Fruit fly (Drosophila melanogaster): ENCODE results near the gene Cox10.

Cox10 gene

DNA sequence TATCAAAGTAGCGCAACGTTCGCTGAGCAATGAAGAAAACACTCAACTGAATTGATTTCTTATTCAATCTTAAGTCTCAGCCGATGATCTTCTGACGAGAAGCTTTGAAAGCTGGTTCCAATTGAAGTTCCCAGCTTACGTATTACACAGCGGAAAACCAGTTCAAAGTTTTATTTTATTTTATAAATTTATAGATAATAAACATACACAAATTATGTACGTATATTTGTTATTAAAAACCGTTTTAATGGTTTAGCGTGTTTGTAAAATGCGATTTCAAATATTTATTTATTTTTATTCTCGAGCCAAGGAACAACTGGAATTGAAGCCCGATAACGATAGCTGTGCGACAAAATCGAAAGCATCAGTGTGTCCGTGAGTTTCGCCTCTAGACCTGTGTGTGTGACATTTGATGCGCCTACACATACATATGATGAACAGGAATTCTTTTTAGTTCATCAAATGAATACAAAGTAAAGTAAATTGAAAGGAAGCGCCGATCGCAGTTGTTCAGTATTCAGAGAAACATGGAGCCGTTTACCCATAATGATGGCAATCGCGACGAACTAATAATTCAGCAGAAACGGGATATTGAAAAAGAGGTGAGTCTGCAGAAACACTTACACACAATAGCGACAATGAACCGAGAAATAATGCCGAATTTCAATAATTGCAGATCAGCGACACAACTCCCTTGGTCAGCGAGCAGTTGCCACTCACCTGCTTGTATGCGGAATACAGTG lies 24.6 kb upstream of the Cox10 start, which contains the start of the genes CG5390 and CG4968 (continued):
- TF ChIP-seq topi (GFP tag; optimal IDR thresholded peaks at IDR 0.05), result peak; percentile 66
- peak in 1 of 2 experiments; percentile 77 for TF ChIP-seq ss (GFP tag; optimal IDR thresholded peaks at IDR 0.05)
- no peak for TF ChIP-seq pdm3 (GFP tag; optimal IDR thresholded peaks at IDR 0.05)
- TF ChIP-seq CG15336 (GFP tag; IDR thresholded peaks at IDR 0.05), result peak; percentile 87
- TF ChIP-seq CG6808 (GFP tag; optimal IDR thresholded peaks at IDR 0.05), result peak; percentile 65
- no peak for TF ChIP-seq fd85E (GFP tag; optimal IDR thresholded peaks at IDR 0.05)
- peak; percentile 89 for TF ChIP-seq Eip93F (GFP tag; optimal IDR thresholded peaks at IDR 0.05)
- TF ChIP-seq CG4318 (GFP tag; optimal IDR thresholded peaks at IDR 0.05), result no peak
- peak; percentile 7 to 53 for TF ChIP-seq salr (GFP tag; optimal IDR thresholded peaks at IDR 0.05)
- TF ChIP-seq CG8319 (GFP tag; optimal IDR thresholded peaks at IDR 0.05), result no peak
- peak; percentile 36 for TF ChIP-seq CG11762 (GFP tag; optimal IDR thresholded peaks at IDR 0.05; ENCODE audit: insufficient read depth)
- no peak for TF ChIP-seq fd59A (GFP tag; optimal IDR thresholded peaks at IDR 0.05)
- peak; percentile 94 for TF ChIP-seq dsx (GFP tag; optimal IDR thresholded peaks at IDR 0.05; ENCODE audit: poor library complexity, severe bottlenecking)
- TF ChIP-seq CG1621 (tag; optimal IDR thresholded peaks at IDR 0.05), result no peak
- TF ChIP-seq Eip78C (GFP tag), result peak; percentile 90
- peak; percentile 79; the same call in 2 of the 3 replicates for TF ChIP-seq CG6163 (GFP tag; IDR thresholded peaks at IDR 0.05)
- peak; percentile 78 for TF ChIP-seq achi (GFP tag; optimal IDR thresholded peaks at IDR 0.05)
- TF ChIP-seq Lpt (GFP tag; optimal IDR thresholded peaks at IDR 0.05), result peak; percentile 59
- TF ChIP-seq CG6276 (GFP tag; optimal IDR thresholded peaks at IDR 0.05), result no peak
- no peak for TF ChIP-seq CG7368 (GFP tag; optimal IDR thresholded peaks at IDR 0.05)
- TF ChIP-seq Sox15 (GFP tag; optimal IDR thresholded peaks at IDR 0.05), result peak; percentile 16
- TF ChIP-seq net (GFP tag; optimal IDR thresholded peaks at IDR 0.05), result no peak
- peak; percentile 77 for TF ChIP-seq OdsH (GFP tag; optimal IDR thresholded peaks at IDR 0.05)
- peak; percentile 75 for TF ChIP-seq Sox102F (GFP tag; optimal IDR thresholded peaks at IDR 0.05)
- no peak; the same call in 2 of the 3 replicates for TF ChIP-seq eg (GFP tag; IDR thresholded peaks at IDR 0.05)
- TF ChIP-seq CG8632 (GFP tag; optimal IDR thresholded peaks at IDR 0.05), result no peak
- peak; percentile 74 for TF ChIP-seq acj6 (GFP tag; optimal IDR thresholded peaks at IDR 0.05)
- TF ChIP-seq Hr38 (GFP tag; optimal IDR thresholded peaks at IDR 0.05), result no peak
- peak; percentile 22 for TF ChIP-seq Ets21C (GFP tag; optimal IDR thresholded peaks at IDR 0.05)
- TF ChIP-seq CG32006 (GFP tag; optimal IDR thresholded peaks at IDR 0.05), result no peak
- TF ChIP-seq CG9139 (GFP tag; optimal IDR thresholded peaks at IDR 0.05), result peak; percentile 26
- TF ChIP-seq CG11902 (GFP tag; optimal IDR thresholded peaks at IDR 0.05), result peak; percentile 31
- TF ChIP-seq Smox (GFP tag; optimal IDR thresholded peaks at IDR 0.05), result no peak
- peak; percentile 74 for TF ChIP-seq CG6792 (GFP tag; optimal IDR thresholded peaks at IDR 0.05)
- TF ChIP-seq CG3919 (GFP tag; optimal IDR thresholded peaks at IDR 0.05), result no peak
- peak; percentile 63 for TF ChIP-seq Gug (GFP tag; IDR thresholded peaks at IDR 0.05)

DNA sequence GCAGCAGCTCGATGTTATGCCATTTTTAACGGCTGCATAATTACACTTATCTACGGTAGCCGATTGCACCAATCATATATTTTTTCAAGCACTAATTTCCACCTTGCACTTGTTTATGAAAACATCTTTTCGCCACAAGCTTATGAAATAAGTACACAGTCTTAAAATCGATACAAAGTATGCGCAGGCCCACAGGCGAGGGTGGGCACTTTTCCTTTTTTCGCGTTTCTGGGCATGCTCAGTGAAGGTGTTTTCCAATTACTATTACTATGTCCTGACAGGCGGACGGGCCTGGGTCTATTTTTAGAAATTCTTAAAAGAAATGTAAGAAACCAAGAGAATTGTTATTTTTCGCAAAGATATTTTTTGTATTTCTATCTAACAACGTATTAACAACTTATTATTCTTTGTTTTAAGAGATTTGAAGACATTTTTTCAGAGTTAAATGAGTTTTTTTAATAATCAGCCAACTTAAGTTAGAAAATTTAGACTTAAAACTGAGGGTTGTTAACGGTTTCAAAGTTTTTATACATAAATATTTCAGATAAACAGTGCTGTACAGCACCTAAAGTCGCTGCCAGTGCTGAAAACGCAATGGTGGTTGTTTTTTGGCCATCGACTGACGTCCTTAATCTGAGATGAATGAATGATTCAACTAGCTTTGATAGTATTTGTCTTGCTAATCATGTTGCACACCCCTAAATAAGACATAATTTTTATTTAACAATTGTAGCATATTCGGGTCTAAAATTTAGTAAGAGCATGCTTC lies 20.5 kb upstream of the Cox10 start, which contains the start of gene Cdk5alpha:
Cdk5alpha (minus strand) TSS at position 343 of the 769 bp plus-strand sequence.
- TF ChIP-seq Eip93F (GFP tag; optimal IDR thresholded peaks at IDR 0.05) (no peak), Hr38 (GFP tag; optimal IDR thresholded peaks at IDR 0.05) (no peak), esn (GFP tag; optimal IDR thresholded peaks at IDR 0.05) (peak; percentile 3), CG10631 (GFP tag; optimal IDR thresholded peaks at IDR 0.05) (no peak), CG3919 (GFP tag; optimal IDR thresholded peaks at IDR 0.05) (no peak), topi (GFP tag; optimal IDR thresholded peaks at IDR 0.05) (peak; percentile 1)

Data from whole organism, prepupa.